Worm (Caenorhabditis elegans) whole organism, mixed stage, embryonic: ENCODE results near the gene C17G10.7.
A peak's percentile ranks its signal among the peaks of the same experiment; 100 is the strongest.

Experiments
- M03D4.4 ChIP-seq: sonication (generic microtip); optimal IDR thresholded peaks from 2 replicates; lab custom pipeline; 2017; ENCODE audit warnings: mild to moderate bottlenecking, missing genetic modification characterization, missing compliant biosample characterization
- bed-3 ChIP-seq: fragments of 200-800 bp; sonication (Bioruptor generic); optimal IDR thresholded peaks from 3 replicates; lab custom pipeline; 2018; ENCODE audit warnings: mild to moderate bottlenecking, missing genetic modification characterization, moderate library complexity, missing compliant biosample characterization
- blmp-1 ChIP-seq: fragments of 150-350 bp; optimal IDR thresholded peaks from 2 replicates; lab custom pipeline; 2014; ENCODE audit warnings: missing biosample characterization, missing genetic modification characterization
- ceh-83 ChIP-seq: fragments of 200-800 bp; sonication (Bioruptor generic); optimal IDR thresholded peaks from 2 replicates; lab custom pipeline; 2018; ENCODE audit warnings: mild to moderate bottlenecking, missing genetic modification characterization, missing compliant biosample characterization
- ces-1 ChIP-seq: fragments of 150-350 bp; optimal IDR thresholded peaks from 2 replicates; lab custom pipeline; 2014; ENCODE audit warnings: missing biosample characterization, missing genetic modification reagents, missing genetic modification characterization
- cnd-1 ChIP-seq: fragments of 200-800 bp; sonication (Bioruptor generic); optimal IDR thresholded peaks from 2 replicates; lab custom pipeline; 2018; ENCODE audit warnings: mild to moderate bottlenecking, missing genetic modification characterization, missing compliant biosample characterization
- drap-1 ChIP-seq: fragments of 200-800 bp; sonication (Bioruptor generic); optimal IDR thresholded peaks from 3 replicates; lab custom pipeline; 2018; ENCODE audit warnings: mild to moderate bottlenecking, missing genetic modification characterization, missing compliant biosample characterization
- elt-1 ChIP-seq: sonication (generic microtip); optimal IDR thresholded peaks from 2 replicates; lab custom pipeline; 2017; ENCODE audit warnings: missing genetic modification characterization, mild to moderate bottlenecking, missing compliant biosample characterization, antibody characterized with exemption, moderate library complexity, borderline replicate concordance; ENCODE audit not compliant: insufficient read depth
- ham-2 ChIP-seq: fragments of 200-800 bp; sonication (Bioruptor generic); optimal IDR thresholded peaks from 2 replicates; lab custom pipeline; 2018; ENCODE audit warnings: mild to moderate bottlenecking, missing genetic modification characterization, missing compliant biosample characterization
- hlh-1 ChIP-seq: fragments of 150-350 bp; optimal IDR thresholded peaks from 2 replicates; lab custom pipeline; 2014; ENCODE audit warnings: missing biosample characterization, missing genetic modification reagents, missing genetic modification characterization
- lin-13 ChIP-seq: fragments of 150-350 bp; optimal IDR thresholded peaks from 2 replicates; lab custom pipeline; 2014; ENCODE audit warnings: missing biosample characterization, missing genetic modification characterization
- lin-32 ChIP-seq: fragments of 200-800 bp; sonication (Bioruptor generic); optimal IDR thresholded peaks from 2 replicates; lab custom pipeline; 2018; ENCODE audit warnings: mild to moderate bottlenecking, missing genetic modification characterization, missing compliant biosample characterization
- lsy-2 ChIP-seq: fragments of 150-350 bp; optimal IDR thresholded peaks from 2 replicates; lab custom pipeline; 2014; ENCODE audit warnings: missing biosample characterization, missing genetic modification characterization
- mep-1 ChIP-seq: fragments of 150-350 bp; optimal IDR thresholded peaks from 2 replicates; lab custom pipeline; 2017; ENCODE audit warnings: missing biosample characterization, missing genetic modification reagents, missing genetic modification characterization, inconsistent platforms
- mls-2 ChIP-seq: sonication (generic microtip); optimal IDR thresholded peaks from 2 replicates; lab custom pipeline; 2016; ENCODE audit warnings: mild to moderate bottlenecking, missing genetic modification characterization, moderate library complexity, missing compliant biosample characterization
- nhr-12 ChIP-seq: fragments of 150-350 bp; optimal IDR thresholded peaks from 2 replicates; lab custom pipeline; 2014; ENCODE audit warnings: missing biosample characterization, missing genetic modification characterization
- nhr-237 ChIP-seq: fragments of 150-350 bp; optimal IDR thresholded peaks from 2 replicates; lab custom pipeline; 2014; ENCODE audit warnings: missing biosample characterization, missing genetic modification characterization
- nhr-76 ChIP-seq: sonication (generic microtip); optimal IDR thresholded peaks from 2 replicates; lab custom pipeline; 2017; ENCODE audit warnings: missing biosample characterization, missing genetic modification characterization
- pha-4 ChIP-seq: fragments of 150-350 bp; optimal IDR thresholded peaks from 2 replicates; lab custom pipeline; 2018; ENCODE audit warnings: missing biosample characterization, missing genetic modification reagents, missing genetic modification characterization
- snpc-4 ChIP-seq: fragments of 150-350 bp; optimal IDR thresholded peaks from 2 replicates; lab custom pipeline; 2014; ENCODE audit warnings: missing biosample characterization, missing genetic modification characterization
- sptf-1 ChIP-seq: sonication (generic microtip); optimal IDR thresholded peaks from 2 replicates; lab custom pipeline; 2017; ENCODE audit warnings: mild to moderate bottlenecking, missing genetic modification characterization, moderate library complexity, missing compliant biosample characterization
- tbx-8 ChIP-seq: fragments of 200-800 bp; sonication (Bioruptor generic); optimal IDR thresholded peaks from 2 replicates; lab custom pipeline; 2018; ENCODE audit warnings: mild to moderate bottlenecking, missing genetic modification characterization, moderate library complexity, missing compliant biosample characterization
- unc-120 ChIP-seq: sonication (generic microtip); optimal IDR thresholded peaks from 2 replicates; lab custom pipeline; 2017; ENCODE audit warnings: missing genetic modification characterization, missing compliant biosample characterization; ENCODE audit not compliant: poor library complexity, severe bottlenecking
- unc-39 ChIP-seq: fragments of 150-350 bp; optimal IDR thresholded peaks from 2 replicates; lab custom pipeline; 2014; ENCODE audit warnings: missing biosample characterization, missing genetic modification characterization
- unc-62 ChIP-seq: fragments of 150-350 bp; optimal IDR thresholded peaks from 2 replicates; lab custom pipeline; 2014; ENCODE audit warnings: missing biosample characterization, missing genetic modification reagents, missing genetic modification characterization
- zip-8 ChIP-seq: fragments of 150-350 bp; optimal IDR thresholded peaks from 2 replicates; lab custom pipeline; 2014; ENCODE audit warnings: missing biosample characterization, missing genetic modification characterization
- ztf-11 ChIP-seq: fragments of 150-350 bp; optimal IDR thresholded peaks from 2 replicates; lab custom pipeline; 2014; ENCODE audit warnings: missing biosample characterization, missing genetic modification characterization

C17G10.7 gene

ce11 chrII:5587794-5588193, 19.9 kb downstream of the C17G10.7 start:
- TF ChIP-seq ceh-83 (GFP tag; lab: Kevin White, UChicago) (no peak), elt-1 (no peak), lsy-2 (tag; lab: Kevin White, UChicago) (no peak), nhr-12 (tag; lab: Kevin White, UChicago) (no peak), unc-39 (tag; lab: Kevin White, UChicago) (no peak)

- TF ChIP-seq mls-2 = no peak
- no peak for TF ChIP-seq blmp-1 (tag; lab: Kevin White, UChicago)
- TF ChIP-seq hlh-1 (tag; lab: Kevin White, UChicago) = no peak
- no peak for TF ChIP-seq ceh-83 (GFP tag; lab: Kevin White, UChicago)
- no peak for TF ChIP-seq M03D4.4 (tag; lab: Kevin White, UChicago)
- no peak for TF ChIP-seq bed-3 (GFP tag; lab: Kevin White, UChicago)
- TF ChIP-seq lsy-2 (tag; lab: Kevin White, UChicago) = no peak
- TF ChIP-seq lin-13 (tag; lab: Kevin White, UChicago) = no peak
- TF ChIP-seq cnd-1 = no peak
- TF ChIP-seq nhr-76 (tag; lab: Kevin White, UChicago) = no peak
- TF ChIP-seq ces-1 (GFP tag; lab: Kevin White, UChicago) = no peak
- no peak for TF ChIP-seq ham-2 (GFP tag; lab: Kevin White, UChicago)
- TF ChIP-seq nhr-237 (tag; lab: Kevin White, UChicago) = no peak
- TF ChIP-seq drap-1 (GFP tag; lab: Kevin White, UChicago) = no peak
- no peak for TF ChIP-seq zip-8 (tag; lab: Kevin White, UChicago)
- TF ChIP-seq nhr-12 (tag; lab: Kevin White, UChicago) = no peak
Observed at ce11 chrII:5585788-5586187, 21.9 kb downstream of the C17G10.7 start, which contains the start of gene lys-8. Gene lys-8 (plus strand): TSS chrII:5586178.

- no peak for TF ChIP-seq tbx-8 (GFP tag; lab: Kevin White, UChicago)
- TF ChIP-seq ham-2 (GFP tag; lab: Kevin White, UChicago) = no peak
- TF ChIP-seq blmp-1 (tag; lab: Kevin White, UChicago) = no peak
Observed at ce11 chrII:5582309-5582708, 25.3 kb downstream of the C17G10.7 start, which contains the start of gene T25E4.2. Gene T25E4.2 (minus strand): TSS chrII:5582409.

ce11 chrII:5579236-5579635, 28.4 kb downstream of the C17G10.7 start:
- TF ChIP-seq unc-62 = no peak
- TF ChIP-seq nhr-12 (tag; lab: Kevin White, UChicago) = no peak
- TF ChIP-seq zip-8 (tag; lab: Kevin White, UChicago) = no peak
- TF ChIP-seq pha-4 (tag; lab: Kevin White, UChicago) = peak; percentile 1
- no peak for TF ChIP-seq ces-1 (GFP tag; lab: Kevin White, UChicago)
- no peak for TF ChIP-seq sptf-1 (tag; lab: Kevin White, UChicago)

- no peak for TF ChIP-seq unc-39 (tag; lab: Kevin White, UChicago)
- no peak for TF ChIP-seq snpc-4
- TF ChIP-seq blmp-1 (tag; lab: Kevin White, UChicago) = no peak
- no peak for TF ChIP-seq ces-1 (GFP tag; lab: Kevin White, UChicago)
- TF ChIP-seq mep-1 (tag; lab: Kevin White, UChicago) = no peak
- TF ChIP-seq cnd-1 = no peak
- no peak for TF ChIP-seq ztf-11 (tag; lab: Kevin White, UChicago)
- no peak for TF ChIP-seq mls-2
- TF ChIP-seq lin-13 (tag; lab: Kevin White, UChicago) = no peak
- no peak for TF ChIP-seq bed-3 (GFP tag; lab: Kevin White, UChicago)
- no peak for TF ChIP-seq unc-120
- no peak for TF ChIP-seq zip-8 (tag; lab: Kevin White, UChicago)
Observed at ce11 chrII:5578714-5579113, 28.9 kb downstream of the C17G10.7 start.

ce11 chrII:5578035-5578434, 29.6 kb downstream of the C17G10.7 start, which contains the start of gene T25E4.1:
Gene T25E4.1 (plus strand): TSS chrII:5578335.
- TF ChIP-seq hlh-1 (tag; lab: Kevin White, UChicago) = no peak
- TF ChIP-seq zip-8 (tag; lab: Kevin White, UChicago) = no peak
- TF ChIP-seq elt-1 = no peak
- no peak for TF ChIP-seq unc-62
- no peak for TF ChIP-seq unc-39 (tag; lab: Kevin White, UChicago)
- no peak for TF ChIP-seq bed-3 (GFP tag; lab: Kevin White, UChicago)
- no peak for TF ChIP-seq lin-32
- no peak for TF ChIP-seq mls-2
- no peak for TF ChIP-seq blmp-1 (tag; lab: Kevin White, UChicago)
- no peak for TF ChIP-seq pha-4 (tag; lab: Kevin White, UChicago)
- TF ChIP-seq ztf-11 (tag; lab: Kevin White, UChicago) = no peak
- TF ChIP-seq mep-1 (tag; lab: Kevin White, UChicago) = no peak
- TF ChIP-seq sptf-1 (tag; lab: Kevin White, UChicago) = no peak
- no peak for TF ChIP-seq lin-13 (tag; lab: Kevin White, UChicago)
